Worm (Caenorhabditis elegans) whole organism, L4 larva: Measurements from ENCODE around the gene D1044.4.

Experiments
- ama-1 ChIP-seq: fragments of 150-350 bp; optimal IDR thresholded peaks from 2 replicates; lab custom pipeline; 2014; ENCODE audit warnings: inconsistent platforms, mixed read lengths
- ceh-28 ChIP-seq: fragments of 150-350 bp; optimal IDR thresholded peaks from 2 replicates; lab custom pipeline; 2014; ENCODE audit warnings: missing biosample characterization, missing genetic modification reagents, missing genetic modification characterization
- ceh-62 ChIP-seq: sonication (generic microtip); optimal IDR thresholded peaks from 2 replicates; lab custom pipeline; 2017; ENCODE audit warnings: missing biosample characterization, missing genetic modification characterization
- ctbp-1 ChIP-seq: fragments of 200-800 bp; sonication (Bioruptor generic); IDR thresholded peaks from 2 replicates; pipeline ENCODE4 v1.3.6; 2022; ENCODE audit warnings: missing genetic modification reagents, missing genetic modification characterization, missing compliant biosample characterization
- egl-43 ChIP-seq: fragments of 200-800 bp; sonication (Bioruptor generic); IDR thresholded peaks from 2 replicates; pipeline ENCODE4 v1.3.6; 2022; ENCODE audit warnings: missing genetic modification reagents, missing genetic modification characterization, missing compliant biosample characterization
- lin-15B ChIP-seq: fragments of 150-350 bp; sonication (generic microtip); optimal IDR thresholded peaks from 3 replicates; lab custom pipeline; 2014; ENCODE audit warnings: missing biosample characterization, missing genetic modification characterization
- lin-39 ChIP-seq: fragments of 150-350 bp; optimal IDR thresholded peaks from 2 replicates; lab custom pipeline; 2014; ENCODE audit warnings: missing biosample characterization, missing genetic modification reagents, missing genetic modification characterization
- mdl-1 ChIP-seq, 2 experiments: fragments of 150-350 bp in 1 of 2; sonication (generic microtip) in 1 of 2; optimal IDR thresholded peaks; 2 replicates each; lab custom pipeline; 2014 to 2017; ENCODE audit warnings: missing biosample characterization in 2 of 2, missing genetic modification characterization in 2 of 2
- nhr-237 ChIP-seq: sonication (generic microtip); optimal IDR thresholded peaks from 2 replicates; lab custom pipeline; 2017; ENCODE audit warnings: missing biosample characterization, missing genetic modification characterization
- nhr-6 ChIP-seq: fragments of 150-350 bp; optimal IDR thresholded peaks from 2 replicates; lab custom pipeline; 2014; ENCODE audit warnings: missing biosample characterization, missing genetic modification characterization
- unc-39 ChIP-seq: sonication (generic microtip); optimal IDR thresholded peaks from 2 replicates; lab custom pipeline; 2017; ENCODE audit warnings: missing biosample characterization, missing genetic modification characterization
- ztf-11 ChIP-seq: fragments of 150-350 bp; optimal IDR thresholded peaks from 2 replicates; lab custom pipeline; 2014; ENCODE audit warnings: missing biosample characterization, missing genetic modification characterization

ce11 chrIII:5564799-5565198 is 43.0 kb upstream of the D1044.4 start, which contains the start of gene mlc-3:
- TF ChIP-seq ceh-62 (tag; lab: Kevin White, UChicago): no peak
- TF ChIP-seq mdl-1 (tag; optimal IDR thresholded peaks at IDR 0.05; lab: Kevin White, UChicago): no peak
- no peak for TF ChIP-seq ztf-11 (tag; lab: Kevin White, UChicago)
- no peak for TF ChIP-seq nhr-237 (tag; lab: Kevin White, UChicago)
- no peak for TF ChIP-seq ceh-28 (tag; lab: Kevin White, UChicago)
- TF ChIP-seq ctbp-1 (GFP tag; lab: Robert Waterston, UW): no peak
- no peak for TF ChIP-seq ama-1 (lab: Kevin White, UChicago)
- TF ChIP-seq lin-39: no peak
- no peak for TF ChIP-seq egl-43 (GFP tag; lab: Robert Waterston, UW)
- TF ChIP-seq unc-39 (tag; lab: Kevin White, UChicago): no peak
- TF ChIP-seq nhr-6 (tag; lab: Kevin White, UChicago): no peak
- no peak for TF ChIP-seq lin-15B
